Worm (Caenorhabditis elegans) whole organism, L4/young adult: ENCODE data around the gene Y54G2A.28.

ENCODE experiments used
- dao-5 ChIP-seq: sonication (generic microtip); optimal IDR thresholded peaks from 2 replicates; lab custom pipeline; 2016; ENCODE audit warnings: missing genotype, missing genetic modification characterization, moderate library complexity, missing compliant biosample characterization
- him-1 ChIP-seq: sonication (generic microtip); optimal IDR thresholded peaks from 2 replicates; lab custom pipeline; 2016; ENCODE audit warnings: missing genotype, missing genetic modification reagents, missing genetic modification characterization, missing compliant biosample characterization

DNA sequence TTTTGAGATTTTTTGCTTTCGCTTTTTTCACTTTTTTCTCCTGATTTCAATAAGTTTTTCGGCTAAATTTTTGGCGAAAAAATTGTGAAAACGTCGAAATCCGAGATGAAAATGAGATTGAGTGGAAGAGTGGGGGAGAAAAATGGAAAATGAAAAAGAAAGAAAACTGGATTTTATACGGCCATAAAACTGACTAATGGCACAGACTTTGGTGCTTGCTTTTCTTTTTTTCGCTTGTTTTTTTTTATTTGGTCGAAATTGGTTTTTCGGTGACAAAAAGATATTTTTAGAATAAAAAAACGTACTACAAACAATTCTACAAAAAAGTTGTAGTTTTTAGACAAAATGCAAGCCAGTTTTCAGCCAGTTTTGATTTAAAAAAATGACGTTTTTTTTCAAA lies 9.4 kb downstream of the Y54G2A.28 start:
- TF ChIP-seq him-1 (tag; lab: Kevin White, UChicago) (no peak), dao-5 (tag; lab: Kevin White, UChicago) (no peak)
